Fruit fly (Drosophila melanogaster) whole organism, embryonic: ENCODE measurements around the gene Gale.

Experiments
- ATbp ChIP-seq: fragments of 200-800 bp; sonication (Bioruptor generic); optimal IDR thresholded peaks from 2 replicates; lab custom pipeline; 2017; ENCODE audit warnings: missing biosample characterization, mild to moderate bottlenecking, missing genetic modification characterization, missing genetic modification reagents
- Antp ChIP-seq: fragments of 200-800 bp; sonication (Bioruptor generic); optimal IDR thresholded peaks from 3 replicates; lab custom pipeline; 2016; ENCODE audit warnings: missing biosample characterization, missing genetic modification characterization
- B-H2 ChIP-seq: fragments of 200-800 bp; sonication (Bioruptor generic); optimal IDR thresholded peaks from 2 replicates; lab custom pipeline; 2018; ENCODE audit warnings: missing biosample characterization, mild to moderate bottlenecking, missing genetic modification characterization
- BtbVII ChIP-seq: fragments of 200-800 bp; sonication (Bioruptor generic); optimal IDR thresholded peaks from 3 replicates; lab custom pipeline; 2017; ENCODE audit warnings: missing biosample characterization, mild to moderate bottlenecking, missing genetic modification characterization
- CG10321 ChIP-seq: fragments of 200-800 bp; sonication (Bioruptor generic); IDR thresholded peaks from 2 replicates; pipeline ENCODE4 v1.3.6; 2022; ENCODE audit warnings: missing biosample characterization, missing genetic modification characterization
- CG10462 ChIP-seq: fragments of 200-800 bp; sonication (Bioruptor generic); optimal IDR thresholded peaks from 2 replicates; lab custom pipeline; 2016; ENCODE audit warnings: missing biosample characterization, missing genetic modification characterization
- CG10654 ChIP-seq: fragments of 200-800 bp; sonication (Bioruptor generic); optimal IDR thresholded peaks from 2 replicates; lab custom pipeline; 2016; ENCODE audit warnings: missing biosample characterization, missing genetic modification characterization
- CG11560 ChIP-seq: fragments of 200-800 bp; sonication (Bioruptor generic); IDR thresholded peaks from 3 replicates; pipeline ENCODE4 v1.3.6; 2022; ENCODE audit warnings: missing biosample characterization, missing genetic modification characterization
- CG12219 ChIP-seq: fragments of 200-800 bp; sonication (Bioruptor generic); optimal IDR thresholded peaks from 3 replicates; lab custom pipeline; 2018; ENCODE audit warnings: missing biosample characterization, mild to moderate bottlenecking, missing genetic modification characterization
- CG12299 ChIP-seq: fragments of 200-800 bp; sonication (Bioruptor generic); optimal IDR thresholded peaks from 2 replicates; lab custom pipeline; 2018; ENCODE audit warnings: missing biosample characterization, mild to moderate bottlenecking, missing genetic modification characterization
- CG1233 ChIP-seq: fragments of 200-800 bp; sonication (Bioruptor generic); optimal IDR thresholded peaks from 4 replicates; lab custom pipeline; 2018; ENCODE audit warnings: missing biosample characterization, mild to moderate bottlenecking, missing genetic modification characterization
- CG13624 ChIP-seq: fragments of 200-800 bp; sonication (Bioruptor generic); optimal IDR thresholded peaks from 2 replicates; lab custom pipeline; 2016; ENCODE audit warnings: missing biosample characterization, missing genetic modification characterization
- CG16815 ChIP-seq: fragments of 200-800 bp; sonication (Bioruptor generic); optimal IDR thresholded peaks from 3 replicates; lab custom pipeline; 2017; ENCODE audit warnings: missing biosample characterization, mild to moderate bottlenecking, missing genetic modification characterization
- CG34224 ChIP-seq: fragments of 200-800 bp; sonication (Bioruptor generic); IDR thresholded peaks from 3 replicates; pipeline ENCODE4 v1.3.6; 2022; ENCODE audit warnings: missing biosample characterization, missing genetic modification characterization; ENCODE audit not compliant: partially characterized antibody
- CG3726 ChIP-seq: fragments of 200-800 bp; sonication (Bioruptor generic); IDR thresholded peaks from 3 replicates; pipeline ENCODE4, ENCODE4 v1.3.6; 2022; ENCODE audit warnings: missing biosample characterization, missing genetic modification characterization
- CG42726 ChIP-seq: fragments of 200-800 bp; sonication (Bioruptor generic); IDR thresholded peaks from 2 replicates; pipeline ENCODE4 v1.3.6; 2022; ENCODE audit warnings: missing biosample characterization, missing genetic modification characterization; ENCODE audit not compliant: partially characterized antibody
- CG4424 ChIP-seq: fragments of 200-800 bp; sonication (Bioruptor generic); optimal IDR thresholded peaks from 3 replicates; lab custom pipeline; 2016; ENCODE audit warnings: missing biosample characterization, missing genetic modification characterization
- CG8089 ChIP-seq: fragments of 200-800 bp; sonication (Bioruptor generic); optimal IDR thresholded peaks from 3 replicates; lab custom pipeline; 2016; ENCODE audit warnings: missing biosample characterization, missing genetic modification characterization
- CG8388 ChIP-seq: fragments of 200-800 bp; sonication (Bioruptor generic); optimal IDR thresholded peaks from 2 replicates; lab custom pipeline; 2019; ENCODE audit warnings: missing biosample characterization, mild to moderate bottlenecking, missing genetic modification characterization, moderate library complexity
- CG9932 ChIP-seq: fragments of 200-800 bp; sonication (Bioruptor generic); IDR thresholded peaks from 2 replicates; pipeline ENCODE4 v1.3.6; 2022; ENCODE audit warnings: missing biosample characterization, missing genetic modification characterization
- Dp ChIP-seq: fragments of 200-800 bp; sonication (Bioruptor generic); optimal IDR thresholded peaks from 2 replicates; lab custom pipeline; 2018; ENCODE audit warnings: missing biosample characterization, mild to moderate bottlenecking, missing genetic modification characterization, moderate library complexity
- Ets97D ChIP-seq: fragments of 200-800 bp; sonication (Bioruptor generic); optimal IDR thresholded peaks from 3 replicates; lab custom pipeline; 2016; ENCODE audit warnings: missing biosample characterization, missing genetic modification characterization
- H2.0 ChIP-seq: fragments of 200-800 bp; sonication (Bioruptor generic); IDR thresholded peaks from 2 replicates; pipeline ENCODE4 v1.3.6; 2022; ENCODE audit warnings: missing biosample characterization, missing genetic modification characterization
- HmgZ ChIP-seq: fragments of 200-800 bp; sonication (Bioruptor generic); optimal IDR thresholded peaks from 2 replicates; lab custom pipeline; 2018; ENCODE audit warnings: missing biosample characterization, mild to moderate bottlenecking, missing genetic modification characterization
- Myb ChIP-seq: fragments of 200-800 bp; sonication (Bioruptor generic); optimal IDR thresholded peaks from 2 replicates; lab custom pipeline; 2016; ENCODE audit warnings: missing biosample characterization, missing genetic modification characterization
- Poxn ChIP-seq: fragments of 200-800 bp; sonication (Bioruptor generic); IDR thresholded peaks from 2 replicates; pipeline ENCODE4 v1.3.6; 2022; ENCODE audit warnings: missing biosample characterization, missing genetic modification characterization
- Ptx1 ChIP-seq: fragments of 200-800 bp; sonication (Bioruptor generic); IDR thresholded peaks from 2 replicates; pipeline ENCODE4 v1.3.6; 2022; ENCODE audit warnings: missing biosample characterization, missing genetic modification characterization
- Side ChIP-seq: fragments of 200-800 bp; sonication (Bioruptor generic); optimal IDR thresholded peaks from 2 replicates; lab custom pipeline; 2016; ENCODE audit warnings: missing biosample characterization, missing genetic modification characterization
- Ssrp ChIP-seq: fragments of 200-800 bp; sonication (Bioruptor generic); optimal IDR thresholded peaks from 2 replicates; lab custom pipeline; 2018; ENCODE audit warnings: missing biosample characterization, mild to moderate bottlenecking, missing genetic modification characterization, moderate library complexity
- ac ChIP-seq: fragments of 200-800 bp; sonication (Bioruptor generic); optimal IDR thresholded peaks from 3 replicates; lab custom pipeline; 2017; ENCODE audit warnings: missing biosample characterization, mild to moderate bottlenecking, missing genetic modification characterization
- cas ChIP-seq: fragments of 200-800 bp; sonication (Bioruptor generic); IDR thresholded peaks from 2 replicates; pipeline ENCODE4 v1.3.6; 2022; ENCODE audit warnings: missing biosample characterization, missing genetic modification characterization
- dysf ChIP-seq: fragments of 200-800 bp; sonication (Bioruptor generic); IDR thresholded peaks from 3 replicates; pipeline ENCODE4 v1.3.6; 2022; ENCODE audit warnings: missing biosample characterization, missing genetic modification characterization
- fru ChIP-seq: fragments of >200 bp; optimal IDR thresholded peaks from 2 replicates; lab custom pipeline; 2017
- gce ChIP-seq: fragments of 200-800 bp; sonication (Bioruptor generic); IDR thresholded peaks from 3 replicates; pipeline ENCODE4 v1.3.6; 2022; ENCODE audit warnings: missing biosample characterization, missing genetic modification characterization
- gcm ChIP-seq: fragments of 200-800 bp; sonication (Bioruptor generic); optimal IDR thresholded peaks from 2 replicates; lab custom pipeline; 2019; ENCODE audit warnings: missing biosample characterization, mild to moderate bottlenecking, missing genetic modification characterization, moderate library complexity
- gsb ChIP-seq: fragments of 200-800 bp; sonication (Bioruptor generic); IDR thresholded peaks from 2 replicates; pipeline ENCODE4 v1.3.6; 2022; ENCODE audit warnings: missing biosample characterization, missing genetic modification characterization
- gt ChIP-seq: fragments of 200-800 bp; sonication (Bioruptor generic); IDR thresholded peaks from 2 replicates; pipeline ENCODE4 v1.3.6; 2022; ENCODE audit warnings: missing biosample characterization, missing genetic modification characterization
- hkb ChIP-seq, 2 experiments: fragments of 200-800 bp in 1 of 2; fragments of >200 bp in 1 of 2; sonication (Bioruptor generic) in 1 of 2; IDR thresholded peaks in 1 of 2; optimal IDR thresholded peaks in 1 of 2; 2 replicates each; pipeline versions ENCODE4 v1.3.6 to Lab custom; 2017 to 2022; ENCODE audit warnings: missing biosample characterization in 1 of 2, missing genetic modification characterization in 1 of 2
- ind ChIP-seq: fragments of 200-800 bp; sonication (Bioruptor generic); optimal IDR thresholded peaks from 3 replicates; lab custom pipeline; 2016; ENCODE audit warnings: missing biosample characterization, missing genetic modification characterization
- mam ChIP-seq: fragments of 200-800 bp; sonication (Bioruptor generic); optimal IDR thresholded peaks from 3 replicates; lab custom pipeline; 2016; ENCODE audit warnings: missing biosample characterization, missing genetic modification characterization
- pan ChIP-seq, 4 experiments: fragments of >200 bp in 3 of 4; fragments of 200-800 bp in 1 of 4; sonication (Bioruptor generic) in 1 of 4; optimal IDR thresholded peaks in 3 of 4; IDR thresholded peaks in 1 of 4; 2 replicates each; pipeline versions ENCODE4 v1.3.6 to Lab custom; 2017 to 2022; ENCODE audit warnings: missing biosample characterization in 2 of 4, missing genetic modification characterization in 2 of 4, mixed read lengths in 1 of 4
- pfk ChIP-seq: fragments of 200-800 bp; sonication (Bioruptor generic); optimal IDR thresholded peaks from 2 replicates; lab custom pipeline; 2018; ENCODE audit warnings: missing biosample characterization, mild to moderate bottlenecking, missing genetic modification characterization, moderate library complexity
- pum ChIP-seq: fragments of 200-800 bp; sonication (Bioruptor generic); optimal IDR thresholded peaks from 2 replicates; lab custom pipeline; 2016; ENCODE audit warnings: missing biosample characterization, missing genetic modification characterization
- sisA ChIP-seq: fragments of 200-800 bp; sonication (Bioruptor generic); IDR thresholded peaks from 2 replicates; pipeline ENCODE4 v1.3.6; 2022; ENCODE audit warnings: missing biosample characterization, missing genetic modification characterization
- slbo ChIP-seq: fragments of 200-800 bp; sonication (Bioruptor generic); IDR thresholded peaks from 2 replicates; pipeline ENCODE4 v1.3.6; 2022; ENCODE audit warnings: missing biosample characterization, missing genetic modification characterization
- slp2 ChIP-seq: fragments of 200-800 bp; sonication (Bioruptor generic); optimal IDR thresholded peaks from 2 replicates; lab custom pipeline; 2016; ENCODE audit warnings: missing biosample characterization, missing genetic modification characterization
- so ChIP-seq: fragments of 200-800 bp; sonication (Bioruptor generic); IDR thresholded peaks from 3 replicates; pipeline ENCODE4 v1.3.6; 2022; ENCODE audit warnings: missing biosample characterization, missing genetic modification characterization
- stwl ChIP-seq: fragments of 200-800 bp; sonication (Bioruptor generic); optimal IDR thresholded peaks from 3 replicates; lab custom pipeline; 2018; ENCODE audit warnings: missing biosample characterization, mild to moderate bottlenecking, missing genetic modification characterization, moderate library complexity
- tup ChIP-seq: fragments of 200-800 bp; sonication (Bioruptor generic); optimal IDR thresholded peaks from 2 replicates; lab custom pipeline; 2016; ENCODE audit warnings: missing biosample characterization, mild to moderate bottlenecking, missing genetic modification characterization, moderate library complexity
- zen ChIP-seq: fragments of 200-800 bp; sonication (Bioruptor generic); optimal IDR thresholded peaks from 3 replicates; lab custom pipeline; 2018; ENCODE audit warnings: missing biosample characterization, mild to moderate bottlenecking, missing genetic modification characterization, moderate library complexity

Gene Gale

dm6 chr3L:681793-682369 is 33.5 kb downstream of the Gale start (continued):
- no peak for TF ChIP-seq CG16815 (GFP tag; lab: Kevin White, UChicago)
- TF ChIP-seq CG34224 (GFP tag; lab: Robert Waterston, UW), result peak; percentile 64
- peak; percentile 45 for TF ChIP-seq BtbVII (GFP tag; lab: Kevin White, UChicago)
- TF ChIP-seq CG12219 (GFP tag; lab: Kevin White, UChicago), result no peak
- no peak for TF ChIP-seq CG8388 (GFP tag; lab: Kevin White, UChicago)
- TF ChIP-seq sisA (GFP tag; lab: Robert Waterston, UW), result no peak
- no peak for TF ChIP-seq tup
- TF ChIP-seq stwl (tag; lab: Kevin White, UChicago), result peak; percentile 91
- TF ChIP-seq CG11560 (tag; lab: Robert Waterston, UW), result no peak
- no peak for TF ChIP-seq CG42726
- no peak for TF ChIP-seq CG9932 (GFP tag; lab: Robert Waterston, UW)
- peak; percentile 47; the same call in 1 of the 2 replicates for TF ChIP-seq slbo (GFP tag; lab: Robert Waterston, UW)
- TF ChIP-seq gt (GFP tag; lab: Robert Waterston, UW), result no peak
- peak; percentile 37 for TF ChIP-seq gcm
- no peak for TF ChIP-seq Ptx1 (GFP tag; lab: Robert Waterston, UW)
- peak; percentile 29 for TF ChIP-seq Side (GFP tag; lab: Kevin White, UChicago)
- TF ChIP-seq ind, result peak; percentile 24
- TF ChIP-seq gce, result no peak
- no peak for TF ChIP-seq CG3726 (GFP tag; lab: Robert Waterston, UW)
- peak; percentile 46 for TF ChIP-seq CG12299
- no peak for TF ChIP-seq Ssrp (tag; lab: Kevin White, UChicago)
- TF ChIP-seq CG10654 (GFP tag; lab: Kevin White, UChicago), result peak; percentile 1
- no peak for TF ChIP-seq pfk (GFP tag; lab: Kevin White, UChicago)
- TF ChIP-seq CG10321, result no peak
- TF ChIP-seq H2.0 (GFP tag; lab: Robert Waterston, UW), result 0 out of 2 replicates have a peak, but pooled peaks have one; percentile 30
- peak; percentile 33 for TF ChIP-seq ATbp (GFP tag; lab: Kevin White, UChicago)
- TF ChIP-seq mam (GFP tag; lab: Kevin White, UChicago), result peak; percentile 38
- peak; percentile 54 for TF ChIP-seq zen
- no peak for TF ChIP-seq Poxn (GFP tag; lab: Robert Waterston, UW)
- peak; percentile 50 for TF ChIP-seq CG1233 (GFP tag; lab: Kevin White, UChicago)
- TF ChIP-seq pan (optimal IDR thresholded peaks at IDR 0.05; lab: Kevin White, UChicago), result no peak
- TF ChIP-seq pan (GFP tag; optimal IDR thresholded peaks at IDR 0.05 in 1 of 2, IDR thresholded peaks at IDR 0.05 in 1 of 2), result no peak
- TF ChIP-seq fru (lab: Kevin White, UChicago), result no peak
- no peak for TF ChIP-seq gsb (GFP tag; lab: Robert Waterston, UW)
- peak; percentile 29 for TF ChIP-seq Antp (GFP tag; lab: Kevin White, UChicago)
- TF ChIP-seq so (GFP tag; lab: Robert Waterston, UW), result peak; percentile 40; the same call in 1 of the 3 replicates
- peak; percentile 17 for TF ChIP-seq CG13624 (GFP tag; lab: Kevin White, UChicago)
- TF ChIP-seq B-H2, result peak; percentile 82
- TF ChIP-seq Ets97D (GFP tag; lab: Kevin White, UChicago), result peak; percentile 63
- no peak for TF ChIP-seq ac (GFP tag; lab: Kevin White, UChicago)
- TF ChIP-seq CG4424 (GFP tag; lab: Kevin White, UChicago), result peak; percentile 27
- no peak for TF ChIP-seq hkb (optimal IDR thresholded peaks at IDR 0.05; lab: Kevin White, UChicago)
- peak; percentile 39; the same call in 1 of the 2 replicates for TF ChIP-seq hkb (GFP tag; IDR thresholded peaks at IDR 0.05; lab: Robert Waterston, UW)
- peak; percentile 68 for TF ChIP-seq HmgZ (tag; lab: Kevin White, UChicago)
- no peak for TF ChIP-seq pum
- TF ChIP-seq Dp, result peak; percentile 29
- peak; percentile 9 for TF ChIP-seq slp2
- peak; percentile 19; the same call in 1 of the 3 replicates for TF ChIP-seq dysf (GFP tag; lab: Robert Waterston, UW)
- no peak for TF ChIP-seq CG8089 (GFP tag; lab: Kevin White, UChicago)
- TF ChIP-seq cas (GFP tag; lab: Robert Waterston, UW), result no peak
- TF ChIP-seq Myb (GFP tag; lab: Kevin White, UChicago), result peak; percentile 67
- no peak for TF ChIP-seq CG10462 (GFP tag; lab: Kevin White, UChicago)
